Worm (Caenorhabditis elegans) whole organism, L1 larva: ENCODE results near the gene rep-1.
A peak's percentile ranks its signal among the peaks of the same experiment; 100 is the strongest.

Experiments used
- aly-2 ChIP-seq: fragments of 150-350 bp; optimal IDR thresholded peaks from 2 replicates; lab custom pipeline; 2014; ENCODE audit warnings: missing biosample characterization, missing genetic modification characterization
- ama-1 ChIP-seq: fragments of 150-350 bp; optimal IDR thresholded peaks from 2 replicates; lab custom pipeline; 2014
- ceh-63 ChIP-seq: fragments of 200-800 bp; sonication (Bioruptor generic); optimal IDR thresholded peaks from 2 replicates; lab custom pipeline; 2018; ENCODE audit warnings: mild to moderate bottlenecking, missing genetic modification characterization, missing compliant biosample characterization
- ceh-82 ChIP-seq, 3 experiments: fragments of 150-350 bp in 1 of 3; sonication (generic microtip) in 2 of 3; optimal IDR thresholded peaks; 2 replicates each; lab custom pipeline; 2014 to 2017; ENCODE audit warnings: missing biosample characterization in 3 of 3, missing genetic modification characterization in 3 of 3
- ceh-90 ChIP-seq: sonication (generic microtip); optimal IDR thresholded peaks from 2 replicates; lab custom pipeline; 2016; ENCODE audit warnings: missing genetic modification characterization, missing compliant biosample characterization
- ces-1 ChIP-seq: fragments of 150-350 bp; optimal IDR thresholded peaks from 2 replicates; lab custom pipeline; 2014; ENCODE audit warnings: missing biosample characterization, missing genetic modification reagents, missing genetic modification characterization
- dpl-1 ChIP-seq, 3 experiments: fragments of 150-350 bp in 2 of 3; sonication (generic microtip) in 1 of 3; optimal IDR thresholded peaks; 2 replicates each; lab custom pipeline; 2014 to 2017; ENCODE audit warnings: missing biosample characterization in 3 of 3, missing genetic modification characterization in 3 of 3, missing genetic modification reagents in 3 of 3
- dsc-1 ChIP-seq: sonication (generic microtip); optimal IDR thresholded peaks from 2 replicates; lab custom pipeline; 2016; ENCODE audit warnings: mild to moderate bottlenecking, missing genetic modification characterization, missing compliant biosample characterization
- efl-1 ChIP-seq, 4 experiments: fragments of 150-350 bp; optimal IDR thresholded peaks in 3 of 4; peaks in 1 of 4; 1 replicate in 1 of 4; 2 replicates in 3 of 4; lab custom pipeline; 2014; ENCODE audit warnings: missing biosample characterization in 2 of 4, missing genetic modification characterization in 2 of 4, missing genetic modification reagents in 2 of 4
- efl-3 ChIP-seq: fragments of 200-800 bp; sonication (Bioruptor generic); optimal IDR thresholded peaks from 2 replicates; lab custom pipeline; 2018; ENCODE audit warnings: mild to moderate bottlenecking, missing genetic modification characterization, missing compliant biosample characterization
- egl-13 ChIP-seq: sonication (generic microtip); optimal IDR thresholded peaks from 2 replicates; lab custom pipeline; 2016; ENCODE audit warnings: missing genotype, missing genetic modification reagents, missing genetic modification characterization, missing compliant biosample characterization
- egl-27 ChIP-seq, 2 experiments: fragments of 150-350 bp in 1 of 2; sonication (generic microtip); optimal IDR thresholded peaks; 3 replicates each; lab custom pipeline; 2017 to 2018; ENCODE audit warnings: missing biosample characterization in 2 of 2, missing genetic modification characterization in 2 of 2, missing genetic modification reagents in 2 of 2
- elt-2 ChIP-seq: sonication (generic microtip); optimal IDR thresholded peaks from 2 replicates; lab custom pipeline; 2016; ENCODE audit warnings: missing genetic modification characterization, mild to moderate bottlenecking, inconsistent platforms, missing compliant biosample characterization, missing genetic modification reagents
- elt-3 ChIP-seq, 6 experiments: fragments of 150-350 bp in 1 of 6; sonication (generic microtip); optimal IDR thresholded peaks; 2 replicates each; lab custom pipeline; 2017 to 2018; ENCODE audit warnings: missing biosample characterization in 6 of 6, missing genetic modification characterization in 6 of 6, inconsistent platforms in 1 of 6
- ets-5 ChIP-seq: fragments of 200-800 bp; sonication (Bioruptor generic); IDR thresholded peaks from 2 replicates; pipeline ENCODE4 v1.3.6; 2022; ENCODE audit warnings: missing genetic modification characterization, missing compliant biosample characterization
- grh-1 ChIP-seq: fragments of 200-800 bp; sonication (Bioruptor generic); IDR thresholded peaks from 2 replicates; pipeline ENCODE4 v1.3.6; 2022; ENCODE audit warnings: missing genetic modification reagents, missing genetic modification characterization, missing compliant biosample characterization
- hpl-2 ChIP-seq: fragments of 150-350 bp; optimal IDR thresholded peaks from 2 replicates; lab custom pipeline; 2014; ENCODE audit warnings: missing biosample characterization, missing genetic modification reagents, missing genetic modification characterization
- jun-1 ChIP-seq: fragments of 150-350 bp; optimal IDR thresholded peaks from 2 replicates; lab custom pipeline; 2014; ENCODE audit warnings: missing biosample characterization, missing genetic modification reagents, missing genetic modification characterization
- lin-15B ChIP-seq: fragments of 150-350 bp; sonication (generic microtip); optimal IDR thresholded peaks from 3 replicates; lab custom pipeline; 2014; ENCODE audit warnings: missing biosample characterization, missing genetic modification characterization
- lin-39 ChIP-seq: fragments of 150-350 bp; optimal IDR thresholded peaks from 2 replicates; lab custom pipeline; 2014; ENCODE audit warnings: missing biosample characterization, missing genetic modification reagents, missing genetic modification characterization
- lsy-2 ChIP-seq, 2 experiments: fragments of 150-350 bp; optimal IDR thresholded peaks; 2 replicates each; lab custom pipeline; 2014; ENCODE audit warnings: missing biosample characterization in 2 of 2, missing genetic modification characterization in 2 of 2
- mep-1 ChIP-seq: fragments of 150-350 bp; optimal IDR thresholded peaks from 2 replicates; lab custom pipeline; 2014; ENCODE audit warnings: missing biosample characterization, missing genetic modification characterization
- nhr-11 ChIP-seq: fragments of 150-350 bp; optimal IDR thresholded peaks from 2 replicates; lab custom pipeline; 2014; ENCODE audit warnings: missing biosample characterization, missing genetic modification characterization
- nhr-12 ChIP-seq: sonication (generic microtip); optimal IDR thresholded peaks from 2 replicates; lab custom pipeline; 2017; ENCODE audit warnings: missing biosample characterization, missing genetic modification characterization
- nhr-19 ChIP-seq: fragments of 200-800 bp; sonication (Bioruptor generic); conservative IDR thresholded peaks from 2 replicates; pipeline ENCODE4 v1.3.6; 2022; ENCODE audit warnings: missing genetic modification characterization, missing compliant biosample characterization
- nhr-20 ChIP-seq: sonication (generic microtip); optimal IDR thresholded peaks from 2 replicates; lab custom pipeline; 2016; ENCODE audit warnings: mild to moderate bottlenecking, missing genetic modification characterization, missing compliant biosample characterization
- nhr-28 ChIP-seq: fragments of 150-350 bp; optimal IDR thresholded peaks from 2 replicates; lab custom pipeline; 2014; ENCODE audit warnings: missing biosample characterization, missing genetic modification characterization
- nhr-47 ChIP-seq: sonication (generic microtip); optimal IDR thresholded peaks from 2 replicates; lab custom pipeline; 2016; ENCODE audit warnings: mild to moderate bottlenecking, missing genetic modification characterization, moderate library complexity, missing compliant biosample characterization
- nhr-71 ChIP-seq: sonication (generic microtip); optimal IDR thresholded peaks from 2 replicates; lab custom pipeline; 2016; ENCODE audit warnings: mild to moderate bottlenecking, missing genetic modification characterization, moderate library complexity, missing compliant biosample characterization
- nhr-76 ChIP-seq: sonication (generic microtip); optimal IDR thresholded peaks from 2 replicates; lab custom pipeline; 2017; ENCODE audit warnings: missing biosample characterization, missing genetic modification characterization
- nhr-84 ChIP-seq: sonication (generic microtip); optimal IDR thresholded peaks from 2 replicates; lab custom pipeline; 2017; ENCODE audit warnings: missing biosample characterization, missing genetic modification characterization
- nhr-85 ChIP-seq: sonication (generic microtip); peaks from one replicate; lab custom pipeline; 2016; ENCODE audit warnings: missing genetic modification characterization, inconsistent platforms, missing compliant biosample characterization
- nhr-90 ChIP-seq: sonication (generic microtip); optimal IDR thresholded peaks from 2 replicates; lab custom pipeline; 2016; ENCODE audit warnings: mild to moderate bottlenecking, missing genetic modification characterization, missing compliant biosample characterization; ENCODE audit not compliant: poor library complexity
- pag-3 ChIP-seq: sonication (generic microtip); optimal IDR thresholded peaks from 2 replicates; lab custom pipeline; 2017; ENCODE audit warnings: missing genetic modification characterization, mild to moderate bottlenecking, missing compliant biosample characterization, antibody characterized with exemption, borderline replicate concordance; ENCODE audit not compliant: insufficient read depth
- rnt-1 ChIP-seq: sonication (generic microtip); optimal IDR thresholded peaks from 2 replicates; lab custom pipeline; 2016; ENCODE audit warnings: mild to moderate bottlenecking, missing genetic modification characterization, moderate library complexity, missing compliant biosample characterization
- skn-1 ChIP-seq: fragments of 150-350 bp; optimal IDR thresholded peaks from 2 replicates; lab custom pipeline; 2014; ENCODE audit warnings: missing biosample characterization, missing genetic modification characterization
- sox-4 ChIP-seq: sonication (generic microtip); optimal IDR thresholded peaks from 2 replicates; lab custom pipeline; 2016; ENCODE audit warnings: missing genetic modification characterization, missing compliant biosample characterization
- sptf-1 ChIP-seq: fragments of 150-350 bp; optimal IDR thresholded peaks from 2 replicates; lab custom pipeline; 2014; ENCODE audit warnings: missing biosample characterization, missing genetic modification characterization
- swsn-7 ChIP-seq: sonication (generic microtip); optimal IDR thresholded peaks from 2 replicates; lab custom pipeline; 2016; ENCODE audit warnings: missing genetic modification characterization, missing compliant biosample characterization
- tbx-2 ChIP-seq: sonication (generic microtip); optimal IDR thresholded peaks from 2 replicates; lab custom pipeline; 2016; ENCODE audit warnings: missing genetic modification characterization, missing compliant biosample characterization
- unc-30 ChIP-seq: sonication (generic microtip); optimal IDR thresholded peaks from 2 replicates; lab custom pipeline; 2017; ENCODE audit warnings: missing biosample characterization, missing genetic modification characterization
- unc-62 ChIP-seq: fragments of 150-350 bp; optimal IDR thresholded peaks from 2 replicates; lab custom pipeline; 2014; ENCODE audit warnings: missing biosample characterization, missing genetic modification reagents, missing genetic modification characterization
- unc-86 ChIP-seq: sonication (generic microtip); optimal IDR thresholded peaks from 2 replicates; lab custom pipeline; 2016; ENCODE audit warnings: missing genetic modification characterization, missing compliant biosample characterization
- zag-1 ChIP-seq: fragments of 150-350 bp; optimal IDR thresholded peaks from 2 replicates; lab custom pipeline; 2014; ENCODE audit warnings: missing biosample characterization, missing genetic modification characterization
- zip-4 ChIP-seq: fragments of 200-800 bp; sonication (Bioruptor generic); optimal IDR thresholded peaks from 2 replicates; lab custom pipeline; 2018; ENCODE audit warnings: mild to moderate bottlenecking, missing genetic modification characterization, moderate library complexity, missing compliant biosample characterization
- ztf-11 ChIP-seq, 2 experiments: sonication (generic microtip); optimal IDR thresholded peaks; 2 replicates each; lab custom pipeline; 2016 to 2017; ENCODE audit warnings: missing genetic modification characterization in 2 of 2, missing biosample characterization in 1 of 2, missing compliant biosample characterization in 1 of 2

Gene rep-1

DNA sequence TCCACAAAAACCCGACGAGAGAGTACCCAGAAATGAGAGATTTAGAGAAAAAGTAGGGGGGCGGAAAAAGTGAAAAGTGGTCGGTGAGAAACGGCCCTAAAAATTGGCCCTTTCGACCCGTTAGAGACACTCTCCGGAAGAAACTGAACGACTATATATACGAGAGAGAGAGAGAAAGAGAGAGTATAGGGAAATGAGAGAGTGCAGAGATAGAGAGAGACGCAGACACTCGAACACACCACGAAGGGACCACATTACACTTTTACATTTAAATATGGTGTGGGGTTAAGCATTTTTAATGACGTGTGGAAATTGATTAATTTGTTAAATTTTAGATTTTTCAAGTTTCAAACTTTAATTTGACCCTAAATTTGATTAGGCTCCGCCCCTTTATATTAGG lies 21.6 kb downstream of the rep-1 start (continued):
- TF ChIP-seq lin-39 (tag; lab: Kevin White, UChicago): no peak
- TF ChIP-seq ztf-11 (tag; optimal IDR thresholded peaks at IDR 0.05; lab: Kevin White, UChicago): no peak
- TF ChIP-seq egl-13 (tag; lab: Kevin White, UChicago): no peak
- TF ChIP-seq ama-1 (lab: Kevin White, UChicago): no peak
- no peak for TF ChIP-seq zip-4 (GFP tag; lab: Kevin White, UChicago)
- TF ChIP-seq nhr-20 (tag; lab: Kevin White, UChicago): no peak
- no peak for TF ChIP-seq elt-3 (tag; optimal IDR thresholded peaks at IDR 0.05; lab: Kevin White, UChicago)
- no peak for TF ChIP-seq ets-5
- no peak for TF ChIP-seq nhr-84 (tag; lab: Kevin White, UChicago)
- TF ChIP-seq nhr-76: no peak
- TF ChIP-seq hpl-2: no peak
- TF ChIP-seq sptf-1 (tag; lab: Kevin White, UChicago): no peak
- peak; percentile 46 for TF ChIP-seq swsn-7 (tag; lab: Kevin White, UChicago)
- no peak for TF ChIP-seq egl-27 (tag; optimal IDR thresholded peaks at IDR 0.05; lab: Kevin White, UChicago)
- TF ChIP-seq unc-62 (GFP tag; lab: Kevin White, UChicago): no peak
- peak; percentile 9 for TF ChIP-seq dsc-1 (tag; lab: Kevin White, UChicago)
- TF ChIP-seq pag-3: no peak
- TF ChIP-seq zag-1 (tag; lab: Kevin White, UChicago): no peak
- no peak for TF ChIP-seq nhr-19 (GFP tag; lab: Robert Waterston, UW)
- TF ChIP-seq skn-1 (tag; lab: Kevin White, UChicago): no peak
- no peak for TF ChIP-seq jun-1 (tag; lab: Kevin White, UChicago)
- TF ChIP-seq aly-2 (tag; lab: Kevin White, UChicago): no peak
- TF ChIP-seq mep-1 (tag; lab: Kevin White, UChicago): no peak
- TF ChIP-seq lin-15B: no peak
- TF ChIP-seq efl-1 (optimal IDR thresholded peaks at IDR 0.05; lab: Kevin White, UChicago): peak; percentile 58 to 70
- peak in 1 of 2 experiments; percentile 32 for TF ChIP-seq efl-1 (GFP tag; optimal IDR thresholded peaks at IDR 0.05 in 1 of 2; lab: Kevin White, UChicago)
- no peak for TF ChIP-seq sox-4 (tag; lab: Kevin White, UChicago)
- TF ChIP-seq unc-86 (tag; lab: Kevin White, UChicago): peak; percentile 51
- TF ChIP-seq dpl-1 (GFP tag; optimal IDR thresholded peaks at IDR 0.05; lab: Kevin White, UChicago): peak in 1 of 3 experiments; percentile 2
- peak in 2 of 3 experiments; percentile 15 to 50 for TF ChIP-seq ceh-82 (tag; optimal IDR thresholded peaks at IDR 0.05; lab: Kevin White, UChicago)
- TF ChIP-seq lsy-2 (tag; optimal IDR thresholded peaks at IDR 0.05; lab: Kevin White, UChicago): peak; percentile 20 to 58
- TF ChIP-seq, all 84 proteins: peak for 13

DNA sequence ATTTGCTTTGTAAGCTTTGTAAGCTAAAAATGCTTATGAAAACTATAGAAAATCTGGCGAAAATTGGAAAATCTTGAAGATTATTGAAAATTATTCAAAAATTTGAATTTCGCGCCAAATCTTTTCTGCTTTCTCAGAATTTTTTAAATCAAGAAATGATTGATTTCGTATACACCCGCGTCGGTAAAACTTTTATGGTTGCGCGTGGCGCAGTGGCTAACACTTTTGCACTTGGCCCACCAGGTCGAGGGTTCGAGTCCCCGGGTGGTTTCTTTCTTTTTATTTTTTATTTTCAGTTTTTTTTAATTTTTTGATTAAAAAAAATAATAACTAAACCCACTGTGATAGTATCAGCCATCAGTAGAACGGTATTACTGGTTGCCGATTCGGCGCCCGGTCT lies 28.8 kb downstream of the rep-1 start:
- TF ChIP-seq nhr-85 (peak; percentile 60), efl-3 (GFP tag; lab: Kevin White, UChicago) (no peak), ztf-11 (tag; optimal IDR thresholded peaks at IDR 0.05; lab: Kevin White, UChicago) (no peak), unc-30 (tag; lab: Kevin White, UChicago) (no peak), nhr-28 (tag; lab: Kevin White, UChicago) (no peak), dpl-1 (GFP tag; optimal IDR thresholded peaks at IDR 0.05; lab: Kevin White, UChicago) (peak in 1 of 3 experiments; percentile 16), efl-1 (optimal IDR thresholded peaks at IDR 0.05; lab: Kevin White, UChicago) (no peak), efl-1 (GFP tag; optimal IDR thresholded peaks at IDR 0.05 in 1 of 2; lab: Kevin White, UChicago) (peak; percentile 18 to 89), nhr-47 (tag; lab: Kevin White, UChicago) (no peak), rnt-1 (tag; lab: Kevin White, UChicago) (no peak), lin-15B (peak; percentile 2)

DNA sequence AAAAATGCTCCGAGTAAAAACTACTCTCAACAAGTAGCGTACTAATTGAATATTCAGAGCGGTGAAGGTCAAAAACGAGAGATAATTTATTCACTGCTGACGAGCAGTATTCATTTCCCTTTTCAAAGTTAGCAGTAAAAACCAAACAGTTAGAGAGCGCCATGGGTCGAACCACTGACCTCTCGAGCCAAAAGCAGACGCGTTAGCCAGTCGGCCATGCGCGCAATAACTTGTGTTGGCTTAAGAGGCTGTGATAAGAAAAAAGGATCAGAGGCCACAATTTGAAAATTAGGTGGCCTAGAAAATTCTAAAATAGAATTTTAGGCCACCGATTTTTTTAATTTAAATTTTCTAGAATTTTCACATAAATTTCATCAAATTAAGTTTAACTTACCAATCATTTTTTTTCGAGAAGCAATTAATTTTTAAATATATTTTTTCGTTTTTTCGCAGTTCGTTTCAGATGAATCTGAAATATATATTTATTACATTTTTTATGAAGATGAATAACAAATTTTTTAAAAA lies 30.6 kb downstream of the rep-1 start, which contains the start of gene sms-3:
TSS of gene sms-3 (minus strand) at position 475 of the 525 bp plus-strand sequence.
- TF ChIP-seq elt-2 (tag; lab: Kevin White, UChicago) (no peak), ceh-82 (tag; optimal IDR thresholded peaks at IDR 0.05; lab: Kevin White, UChicago) (peak in 1 of 3 experiments; percentile 3), nhr-11 (tag; lab: Kevin White, UChicago) (no peak), nhr-84 (tag; lab: Kevin White, UChicago) (no peak), mep-1 (tag; lab: Kevin White, UChicago) (no peak), unc-30 (tag; lab: Kevin White, UChicago) (no peak), ceh-63 (GFP tag; lab: Kevin White, UChicago) (no peak), nhr-90 (tag; lab: Kevin White, UChicago) (peak; percentile 2), nhr-12 (tag; lab: Kevin White, UChicago) (no peak), ceh-90 (tag; lab: Kevin White, UChicago) (no peak), ces-1 (GFP tag; lab: Kevin White, UChicago) (no peak), nhr-47 (tag; lab: Kevin White, UChicago) (peak; percentile 13), rnt-1 (tag; lab: Kevin White, UChicago) (peak; percentile 16), grh-1 (GFP tag; lab: Robert Waterston, UW) (no peak), tbx-2 (no peak), nhr-71 (tag; lab: Kevin White, UChicago) (peak; percentile 5)
